Worm (Caenorhabditis elegans) whole organism, L4 larva: ENCODE results near the gene F48F7.3.

Source experiments
- jun-1 ChIP-seq: fragments of 150-350 bp; optimal IDR thresholded peaks from 2 replicates; lab custom pipeline; 2014; ENCODE audit warnings: missing biosample characterization, missing genetic modification reagents, missing genetic modification characterization
- nhr-11 ChIP-seq: fragments of 150-350 bp; optimal IDR thresholded peaks from 2 replicates; lab custom pipeline; 2014; ENCODE audit warnings: missing biosample characterization, missing genetic modification characterization
- pqm-1 ChIP-seq: sonication (generic microtip); optimal IDR thresholded peaks from 2 replicates; lab custom pipeline; 2017; ENCODE audit warnings: missing biosample characterization, missing genetic modification characterization

DNA sequence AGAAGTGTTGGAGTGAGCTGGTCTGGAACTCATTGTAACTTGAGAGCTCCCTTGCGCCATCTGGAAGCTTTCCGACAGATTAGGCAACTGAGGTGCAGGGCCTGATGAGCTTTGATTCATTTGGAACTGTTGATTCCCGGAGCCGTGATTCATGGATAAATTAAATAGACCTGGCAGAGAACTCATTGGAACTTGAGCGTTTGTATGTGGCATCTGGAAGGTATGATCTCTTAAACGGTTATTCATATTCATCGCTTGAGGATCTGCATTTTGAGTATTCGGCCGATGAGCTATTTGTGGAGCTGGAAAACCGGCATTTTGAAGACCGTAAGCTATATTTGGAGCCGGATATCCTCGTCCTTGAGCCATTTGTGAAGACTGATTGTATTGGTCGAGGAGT lies 34.8 kb upstream of the F48F7.3 start:
- TF ChIP-seq pqm-1 (tag; lab: Kevin White, UChicago) (no peak), nhr-11 (tag; lab: Kevin White, UChicago) (no peak), jun-1 (tag; lab: Kevin White, UChicago) (no peak)
